Fruit fly (Drosophila melanogaster) whole organism, embryonic: ENCODE measurements around the gene HipHop.

Experiments
- Ada2b ChIP-seq: fragments of 200-800 bp; sonication (Bioruptor generic); IDR thresholded peaks from 2 replicates; pipeline ENCODE4 v1.3.6; 2022; ENCODE audit warnings: missing biosample characterization, missing genetic modification characterization
- CG10462 ChIP-seq: fragments of 200-800 bp; sonication (Bioruptor generic); optimal IDR thresholded peaks from 2 replicates; lab custom pipeline; 2016; ENCODE audit warnings: missing biosample characterization, missing genetic modification characterization
- CG11398 ChIP-seq: fragments of 200-800 bp; sonication (Bioruptor generic); optimal IDR thresholded peaks from 2 replicates; lab custom pipeline; 2016; ENCODE audit warnings: missing biosample characterization, missing genetic modification characterization
- CG12104 ChIP-seq: fragments of 200-800 bp; sonication (Bioruptor generic); optimal IDR thresholded peaks from 3 replicates; lab custom pipeline; 2016; ENCODE audit warnings: missing biosample characterization, missing genetic modification characterization
- CG13123 ChIP-seq: fragments of 200-800 bp; sonication (Bioruptor generic); optimal IDR thresholded peaks from 2 replicates; lab custom pipeline; 2016; ENCODE audit warnings: missing biosample characterization, missing genetic modification characterization
- CG14050 ChIP-seq: fragments of 200-800 bp; sonication (Bioruptor generic); IDR thresholded peaks from 3 replicates; pipeline ENCODE4 v1.3.6; 2022; ENCODE audit warnings: missing biosample characterization, missing genetic modification characterization
- CG15269 ChIP-seq: fragments of 200-800 bp; sonication (Bioruptor generic); optimal IDR thresholded peaks from 2 replicates; lab custom pipeline; 2018; ENCODE audit warnings: missing biosample characterization, mild to moderate bottlenecking, missing genetic modification characterization, moderate library complexity
- CG16863 ChIP-seq: fragments of 200-800 bp; sonication (Bioruptor generic); optimal IDR thresholded peaks from 3 replicates; lab custom pipeline; 2016; ENCODE audit warnings: missing biosample characterization, missing genetic modification characterization
- CG32767 ChIP-seq: fragments of 200-800 bp; sonication (Bioruptor generic); IDR thresholded peaks from 2 replicates; pipeline ENCODE4 v1.3.6; 2022; ENCODE audit warnings: missing biosample characterization, missing genetic modification characterization
- CG32772 ChIP-seq: fragments of 200-800 bp; sonication (Bioruptor generic); IDR thresholded peaks from 2 replicates; pipeline ENCODE4 v1.3.6; 2022; ENCODE audit warnings: missing biosample characterization, missing genetic modification characterization
- CG3281 ChIP-seq: fragments of 200-800 bp; sonication (Bioruptor generic); optimal IDR thresholded peaks from 3 replicates; lab custom pipeline; 2017; ENCODE audit warnings: missing biosample characterization, mild to moderate bottlenecking, missing genetic modification characterization
- CG34376 ChIP-seq: fragments of 200-800 bp; sonication (Bioruptor generic); optimal IDR thresholded peaks from 2 replicates; lab custom pipeline; 2018; ENCODE audit warnings: missing biosample characterization, mild to moderate bottlenecking, missing genetic modification characterization
- CG3995 ChIP-seq: fragments of 200-800 bp; sonication (Bioruptor generic); optimal IDR thresholded peaks from 3 replicates; lab custom pipeline; 2016; ENCODE audit warnings: missing biosample characterization, missing genetic modification characterization
- CG42726 ChIP-seq: fragments of 200-800 bp; sonication (Bioruptor generic); IDR thresholded peaks from 2 replicates; pipeline ENCODE4 v1.3.6; 2022; ENCODE audit warnings: missing biosample characterization, missing genetic modification characterization; ENCODE audit not compliant: partially characterized antibody
- CG4424 ChIP-seq: fragments of 200-800 bp; sonication (Bioruptor generic); optimal IDR thresholded peaks from 3 replicates; lab custom pipeline; 2016; ENCODE audit warnings: missing biosample characterization, missing genetic modification characterization
- CG8359 ChIP-seq: fragments of 200-800 bp; sonication (Bioruptor generic); optimal IDR thresholded peaks from 2 replicates; lab custom pipeline; 2017; ENCODE audit warnings: missing biosample characterization, mild to moderate bottlenecking, missing genetic modification characterization, borderline replicate concordance
- CG8388 ChIP-seq: fragments of 200-800 bp; sonication (Bioruptor generic); optimal IDR thresholded peaks from 2 replicates; lab custom pipeline; 2019; ENCODE audit warnings: missing biosample characterization, mild to moderate bottlenecking, missing genetic modification characterization, moderate library complexity
- Camta ChIP-seq: fragments of 200-800 bp; sonication (Bioruptor generic); optimal IDR thresholded peaks from 2 replicates; lab custom pipeline; 2016; ENCODE audit warnings: missing biosample characterization, missing genetic modification characterization
- CoRest ChIP-seq: fragments of 200-800 bp; sonication (Bioruptor generic); optimal IDR thresholded peaks from 3 replicates; lab custom pipeline; 2018; ENCODE audit warnings: missing biosample characterization, mild to moderate bottlenecking, missing genetic modification characterization, moderate library complexity
- Dll ChIP-seq: fragments of 200-800 bp; sonication (Bioruptor generic); IDR thresholded peaks from 4 replicates; pipeline ENCODE4 v1.3.6; 2022; ENCODE audit warnings: missing biosample characterization, missing genetic modification characterization; ENCODE audit not compliant: partially characterized antibody
- Gsc ChIP-seq: fragments of 200-800 bp; sonication (Bioruptor generic); IDR thresholded peaks from 2 replicates; pipeline ENCODE4 v1.3.6; 2022; ENCODE audit warnings: missing biosample characterization, missing genetic modification characterization
- HLHmδ ChIP-seq: fragments of 200-800 bp; sonication (Bioruptor generic); optimal IDR thresholded peaks from 2 replicates; lab custom pipeline; 2018; ENCODE audit warnings: missing biosample characterization, mild to moderate bottlenecking, missing genetic modification characterization, moderate library complexity
- Hand ChIP-seq: fragments of 200-800 bp; sonication (Bioruptor generic); optimal IDR thresholded peaks from 2 replicates; lab custom pipeline; 2017; ENCODE audit warnings: mild to moderate bottlenecking, missing biosample characterization, missing genetic modification reagents, missing genetic modification characterization
- Hr3 ChIP-seq: fragments of 200-800 bp; sonication (Bioruptor generic); optimal IDR thresholded peaks from 3 replicates; lab custom pipeline; 2016; ENCODE audit warnings: missing biosample characterization, missing genetic modification characterization
- Lhr ChIP-seq: fragments of 200-800 bp; sonication (Bioruptor generic); optimal IDR thresholded peaks from 3 replicates; lab custom pipeline; 2017; ENCODE audit warnings: mild to moderate bottlenecking, missing biosample characterization, missing genetic modification reagents, missing genetic modification characterization
- MBD-R2 ChIP-seq: fragments of 200-800 bp; sonication (Bioruptor generic); IDR thresholded peaks from 2 replicates; pipeline ENCODE4 v1.3.6; 2022; ENCODE audit warnings: missing biosample characterization, missing genetic modification characterization
- NC2β ChIP-seq: fragments of 200-800 bp; sonication (Bioruptor generic); optimal IDR thresholded peaks from 2 replicates; lab custom pipeline; 2016; ENCODE audit warnings: missing biosample characterization, missing genetic modification characterization
- NK7.1 ChIP-seq: fragments of 200-800 bp; sonication (Bioruptor generic); optimal IDR thresholded peaks from 3 replicates; lab custom pipeline; 2016; ENCODE audit warnings: missing biosample characterization, missing genetic modification characterization
- Neu2 ChIP-seq: fragments of 200-800 bp; sonication (Bioruptor generic); optimal IDR thresholded peaks from 3 replicates; lab custom pipeline; 2016; ENCODE audit warnings: missing biosample characterization, missing genetic modification characterization, borderline replicate concordance
- Nf-YA ChIP-seq: fragments of 200-800 bp; sonication (Bioruptor generic); IDR thresholded peaks from 2 replicates; pipeline ENCODE4 v1.3.6; 2022; ENCODE audit warnings: missing biosample characterization, missing genetic modification characterization
- Ravus ChIP-seq: fragments of 200-800 bp; sonication (Bioruptor generic); IDR thresholded peaks from 2 replicates; pipeline ENCODE4 v1.3.6; 2022; ENCODE audit warnings: missing biosample characterization, missing genetic modification characterization
- Usf ChIP-seq: fragments of 200-800 bp; sonication (Bioruptor generic); optimal IDR thresholded peaks from 2 replicates; lab custom pipeline; 2017; ENCODE audit warnings: missing genotype, missing biosample characterization, missing genetic modification characterization
- Xbp1 ChIP-seq: fragments of 200-800 bp; sonication (Bioruptor generic); optimal IDR thresholded peaks from 3 replicates; lab custom pipeline; 2016; ENCODE audit warnings: missing biosample characterization, mild to moderate bottlenecking, missing genetic modification characterization
- abd-A ChIP-seq: fragments of 200-800 bp; sonication (Bioruptor generic); optimal IDR thresholded peaks from 3 replicates; lab custom pipeline; 2019; ENCODE audit warnings: missing biosample characterization, mild to moderate bottlenecking, missing genetic modification characterization, moderate library complexity
- amos ChIP-seq: fragments of 200-800 bp; sonication (Bioruptor generic); IDR thresholded peaks from 2 replicates; pipeline ENCODE4 v1.3.6; 2022; ENCODE audit warnings: missing biosample characterization, missing genetic modification characterization; ENCODE audit not compliant: partially characterized antibody
- chm ChIP-seq: fragments of 200-800 bp; sonication (Bioruptor generic); IDR thresholded peaks from 2 replicates; pipeline ENCODE4 v1.3.6; 2022; ENCODE audit warnings: missing biosample characterization, missing genetic modification characterization
- ftz-f1 ChIP-seq: fragments of 200-800 bp; sonication (Bioruptor generic); optimal IDR thresholded peaks from 2 replicates; lab custom pipeline; 2016; ENCODE audit warnings: missing biosample characterization, missing genetic modification characterization
- gcm2 ChIP-seq: fragments of 200-800 bp; sonication (Bioruptor generic); optimal IDR thresholded peaks from 2 replicates; lab custom pipeline; 2016; ENCODE audit warnings: missing biosample characterization, missing genetic modification characterization
- grn ChIP-seq: fragments of 200-800 bp; sonication (Bioruptor generic); optimal IDR thresholded peaks from 3 replicates; lab custom pipeline; 2017; ENCODE audit warnings: missing biosample characterization, missing genetic modification characterization
- gsb-n ChIP-seq: fragments of 200-800 bp; sonication (Bioruptor generic); optimal IDR thresholded peaks from 3 replicates; lab custom pipeline; 2018; ENCODE audit warnings: missing biosample characterization, mild to moderate bottlenecking, missing genetic modification characterization
- nerfin-2 ChIP-seq: fragments of 200-800 bp; sonication (Bioruptor generic); IDR thresholded peaks from 2 replicates; pipeline ENCODE4 v1.3.6; 2022; ENCODE audit warnings: missing biosample characterization, missing genetic modification characterization; ENCODE audit not compliant: partially characterized antibody
- ro ChIP-seq: fragments of 200-800 bp; sonication (Bioruptor generic); IDR thresholded peaks from 2 replicates; pipeline ENCODE4 v1.3.6; 2022; ENCODE audit warnings: missing biosample characterization, missing genetic modification characterization
- row ChIP-seq: fragments of 200-800 bp; sonication (Bioruptor generic); IDR thresholded peaks from 3 replicates; pipeline ENCODE4 v1.3.6; 2022; ENCODE audit warnings: missing biosample characterization, missing genetic modification characterization
- sd ChIP-seq: fragments of 200-800 bp; sonication (Bioruptor generic); optimal IDR thresholded peaks from 3 replicates; lab custom pipeline; 2018; ENCODE audit warnings: missing biosample characterization, mild to moderate bottlenecking, missing genetic modification characterization, moderate library complexity
- sens-2 ChIP-seq: fragments of 200-800 bp; sonication (Bioruptor generic); IDR thresholded peaks from 2 replicates; pipeline ENCODE4 v1.3.6; 2022; ENCODE audit warnings: missing biosample characterization, missing genetic modification characterization
- slou ChIP-seq: fragments of 200-800 bp; sonication (Bioruptor generic); optimal IDR thresholded peaks from 3 replicates; lab custom pipeline; 2016; ENCODE audit warnings: missing biosample characterization, missing genetic modification characterization
- tx ChIP-seq: fragments of 200-800 bp; sonication (Bioruptor generic); optimal IDR thresholded peaks from 2 replicates; lab custom pipeline; 2016; ENCODE audit warnings: missing biosample characterization, missing genetic modification characterization
- zf30C ChIP-seq: fragments of 200-800 bp; sonication (Bioruptor generic); optimal IDR thresholded peaks from 3 replicates; lab custom pipeline; 2018; ENCODE audit warnings: missing biosample characterization, mild to moderate bottlenecking, missing genetic modification characterization

Gene HipHop

DNA sequence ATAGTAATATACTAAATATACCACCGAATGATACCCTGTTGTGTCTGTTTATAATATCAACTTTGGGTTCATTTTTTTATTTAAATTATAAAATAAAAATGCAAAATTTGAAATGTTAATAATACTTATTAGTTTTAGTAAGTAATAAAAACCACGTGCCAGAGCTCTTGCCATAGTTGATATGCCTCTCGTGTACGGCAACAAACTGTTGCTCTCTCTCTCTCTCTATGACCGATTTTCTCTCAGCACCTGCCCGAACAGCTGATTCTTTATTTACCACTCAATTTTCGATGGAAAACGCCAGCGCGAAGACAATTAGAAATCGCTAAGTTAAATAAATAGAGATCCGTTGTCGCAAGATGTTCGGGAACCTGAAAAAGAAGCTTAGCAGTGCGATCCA, 46.5 kb downstream of the HipHop start, which contains the start of gene Dysb (continued):
- TF ChIP-seq CG14050 (GFP tag; lab: Robert Waterston, UW) (peak; percentile 88), abd-A (tag; lab: Kevin White, UChicago) (peak; percentile 32), CoRest (tag; lab: Kevin White, UChicago) (peak; percentile 89), CG3281 (GFP tag; lab: Kevin White, UChicago) (peak; percentile 82), Gsc (GFP tag; lab: Robert Waterston, UW) (no peak)

DNA sequence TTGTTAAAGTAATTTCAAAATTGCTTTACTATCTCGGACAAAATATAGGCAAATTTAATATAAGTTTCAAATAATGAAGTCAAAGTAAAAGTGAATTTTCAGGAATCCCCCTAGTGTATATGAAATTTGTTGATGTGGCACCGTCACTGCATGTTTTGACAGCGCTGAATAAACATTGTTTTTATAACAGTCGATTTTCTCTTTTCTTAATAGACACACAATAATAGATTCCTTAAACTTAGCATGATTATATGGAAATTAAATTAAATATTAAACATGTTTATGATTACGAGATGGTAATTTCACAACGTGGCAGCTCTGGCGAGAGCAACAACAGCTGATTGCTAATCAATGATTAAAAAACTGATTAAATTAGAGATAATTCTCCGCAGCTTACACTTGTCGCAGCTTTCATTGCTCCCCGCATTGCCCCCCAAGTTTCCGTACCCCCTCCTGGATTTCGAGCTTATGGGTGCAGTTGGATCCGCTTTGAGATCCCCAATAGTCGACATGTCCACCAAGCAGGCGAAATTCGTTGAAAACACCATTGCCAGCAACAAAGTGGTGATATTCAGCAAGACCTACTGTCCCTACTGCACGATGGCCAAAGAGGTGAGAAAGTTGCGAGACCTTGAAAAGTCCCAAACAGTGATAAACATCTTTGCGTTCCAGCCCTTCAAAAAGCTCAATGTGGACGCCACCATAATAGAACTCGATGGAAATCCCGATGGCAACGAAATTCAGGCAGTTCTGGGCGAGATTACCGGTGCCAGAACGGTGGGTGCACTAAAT, 48.3 kb downstream of the HipHop start, which contains the start of gene Grx1:
Grx1 (plus strand) TSS at position 196 of the 792 bp plus-strand sequence.
- TF ChIP-seq CG32767 (GFP tag; lab: Robert Waterston, UW) = no peak
- TF ChIP-seq row (GFP tag; lab: Robert Waterston, UW) = peak; percentile 73
- TF ChIP-seq NK7.1 = no peak
- TF ChIP-seq CG34376 (GFP tag; lab: Kevin White, UChicago) = peak; percentile 58
- peak; percentile 15 for TF ChIP-seq Lhr
- TF ChIP-seq chm (GFP tag; lab: Robert Waterston, UW) = no peak
- TF ChIP-seq ftz-f1 = peak; percentile 60
- peak; percentile 29 for TF ChIP-seq CG8388 (GFP tag; lab: Kevin White, UChicago)
- no peak for TF ChIP-seq Dll
- TF ChIP-seq CG42726 (GFP tag; lab: Robert Waterston, UW) = no peak
- no peak for TF ChIP-seq gcm2
- no peak for TF ChIP-seq ro (GFP tag; lab: Robert Waterston, UW)
- peak; percentile 9 for TF ChIP-seq tx (GFP tag; lab: Kevin White, UChicago)
- TF ChIP-seq CG32772 = no peak
- TF ChIP-seq slou (GFP tag; lab: Kevin White, UChicago) = no peak
- TF ChIP-seq amos = no peak
- TF ChIP-seq HLHmδ (GFP tag; lab: Kevin White, UChicago) = no peak
- no peak for TF ChIP-seq Ravus (GFP tag; lab: Robert Waterston, UW)
- peak; percentile 53 for TF ChIP-seq NC2β
- peak; percentile 84 for TF ChIP-seq MBD-R2
- no peak for TF ChIP-seq CG11398 (GFP tag; lab: Kevin White, UChicago)
- no peak for TF ChIP-seq abd-A (tag; lab: Kevin White, UChicago)
- peak; percentile 21 for TF ChIP-seq CG13123 (GFP tag; lab: Kevin White, UChicago)
- no peak for TF ChIP-seq CG10462 (GFP tag; lab: Kevin White, UChicago)
- TF ChIP-seq grn = peak; percentile 98
- no peak for TF ChIP-seq Hand (GFP tag; lab: Kevin White, UChicago)
- TF ChIP-seq CG8359 (GFP tag; lab: Kevin White, UChicago) = no peak
- TF ChIP-seq Usf (GFP tag; lab: Kevin White, UChicago) = no peak
- peak; percentile 49 for TF ChIP-seq Hr3 (GFP tag; lab: Kevin White, UChicago)
- TF ChIP-seq gsb-n = peak; percentile 54
- TF ChIP-seq CG15269 (tag; lab: Kevin White, UChicago) = peak; percentile 75
- peak; percentile 33 for TF ChIP-seq CG3995 (GFP tag; lab: Kevin White, UChicago)
- no peak for TF ChIP-seq Neu2
- TF ChIP-seq sens-2 (GFP tag; lab: Robert Waterston, UW) = no peak
- TF ChIP-seq CG12104 (GFP tag; lab: Kevin White, UChicago) = no peak
- TF ChIP-seq Xbp1 (GFP tag; lab: Kevin White, UChicago) = peak; percentile 68
- no peak for TF ChIP-seq nerfin-2
- peak; percentile 69 for TF ChIP-seq CG4424 (GFP tag; lab: Kevin White, UChicago)
- no peak for TF ChIP-seq zf30C
- TF ChIP-seq sd = no peak
- TF ChIP-seq Nf-YA = no peak
- peak; percentile 21 for TF ChIP-seq Camta
- TF ChIP-seq CG16863 = peak; percentile 27
- TF ChIP-seq Ada2b (GFP tag; lab: Robert Waterston, UW) = peak; percentile 40; the same call in 1 of the 2 replicates
